Fruit fly (Drosophila melanogaster) whole organism, embryonic: Measurements from ENCODE around the gene CG2617.

Experiments
- Blimp-1 ChIP-seq: fragments of 200-800 bp; sonication (Bioruptor generic); optimal IDR thresholded peaks from 3 replicates; lab custom pipeline; 2018; ENCODE audit warnings: missing biosample characterization, missing genetic modification characterization, mild to moderate bottlenecking, moderate library complexity, missing genetic modification reagents
- CG10147 ChIP-seq: fragments of 200-800 bp; sonication (Bioruptor generic); optimal IDR thresholded peaks from 2 replicates; lab custom pipeline; 2019; ENCODE audit warnings: missing biosample characterization, mild to moderate bottlenecking, missing genetic modification characterization, moderate library complexity
- CG11085 ChIP-seq: fragments of 200-800 bp; sonication (Bioruptor generic); IDR thresholded peaks from 2 replicates; pipeline ENCODE4 v1.3.6; 2022; ENCODE audit warnings: missing biosample characterization, missing genetic modification characterization
- CG11247 ChIP-seq: fragments of 200-800 bp; sonication (Bioruptor generic); IDR thresholded peaks from 2 replicates; pipeline ENCODE4 v1.3.6; 2022; ENCODE audit warnings: missing biosample characterization, missing genetic modification characterization
- CG12104 ChIP-seq: fragments of 200-800 bp; sonication (Bioruptor generic); optimal IDR thresholded peaks from 3 replicates; lab custom pipeline; 2016; ENCODE audit warnings: missing biosample characterization, missing genetic modification characterization
- CG12219 ChIP-seq: fragments of 200-800 bp; sonication (Bioruptor generic); optimal IDR thresholded peaks from 3 replicates; lab custom pipeline; 2018; ENCODE audit warnings: missing biosample characterization, mild to moderate bottlenecking, missing genetic modification characterization
- CG13287 ChIP-seq: fragments of 200-800 bp; sonication (Bioruptor generic); IDR thresholded peaks from 2 replicates; pipeline ENCODE4 v1.3.6; 2022; ENCODE audit warnings: missing biosample characterization, missing genetic modification characterization; ENCODE audit not compliant: partially characterized antibody
- CG13624 ChIP-seq: fragments of 200-800 bp; sonication (Bioruptor generic); optimal IDR thresholded peaks from 2 replicates; lab custom pipeline; 2016; ENCODE audit warnings: missing biosample characterization, missing genetic modification characterization
- CG15696 ChIP-seq: fragments of 200-800 bp; sonication (Bioruptor generic); optimal IDR thresholded peaks from 2 replicates; lab custom pipeline; 2019; ENCODE audit warnings: missing biosample characterization, mild to moderate bottlenecking, missing genetic modification characterization, moderate library complexity
- CG18011 ChIP-seq: fragments of 200-800 bp; sonication (Bioruptor generic); optimal IDR thresholded peaks from 2 replicates; lab custom pipeline; 2017; ENCODE audit warnings: missing biosample characterization, missing genetic modification characterization, mild to moderate bottlenecking, moderate library complexity, missing genotype
- CG1832 ChIP-seq: fragments of 200-800 bp; sonication (Bioruptor generic); optimal IDR thresholded peaks from 2 replicates; lab custom pipeline; 2017; ENCODE audit warnings: missing biosample characterization, mild to moderate bottlenecking, missing genetic modification characterization, inconsistent platforms
- CG2116 ChIP-seq: fragments of 200-800 bp; sonication (Bioruptor generic); optimal IDR thresholded peaks from 3 replicates; lab custom pipeline; 2018; ENCODE audit warnings: missing biosample characterization, mild to moderate bottlenecking, missing genetic modification characterization
- CG2712 ChIP-seq: fragments of 200-800 bp; optimal IDR thresholded peaks from 3 replicates; lab custom pipeline; 2019; ENCODE audit warnings: missing biosample characterization, mild to moderate bottlenecking, missing genetic modification characterization, moderate library complexity
- CG3163 ChIP-seq: fragments of 200-800 bp; sonication (Bioruptor generic); optimal IDR thresholded peaks from 3 replicates; lab custom pipeline; 2016; ENCODE audit warnings: missing biosample characterization, missing genetic modification characterization
- CG32767 ChIP-seq: fragments of 200-800 bp; sonication (Bioruptor generic); IDR thresholded peaks from 2 replicates; pipeline ENCODE4 v1.3.6; 2022; ENCODE audit warnings: missing biosample characterization, missing genetic modification characterization
- CG4730 ChIP-seq: fragments of 200-800 bp; sonication (Bioruptor generic); IDR thresholded peaks from 2 replicates; pipeline ENCODE4 v1.3.6; 2022; ENCODE audit warnings: missing biosample characterization, missing genetic modification characterization
- CG4820 ChIP-seq: fragments of 200-800 bp; sonication (Bioruptor generic); optimal IDR thresholded peaks from 3 replicates; lab custom pipeline; 2016; ENCODE audit warnings: missing biosample characterization, missing genetic modification characterization
- CG7357 ChIP-seq: fragments of 200-800 bp; sonication (Bioruptor generic); IDR thresholded peaks from 3 replicates; pipeline ENCODE4 v1.3.6; 2022; ENCODE audit warnings: missing biosample characterization, missing genetic modification characterization
- CG7745 ChIP-seq: fragments of 200-800 bp; sonication (Bioruptor generic); optimal IDR thresholded peaks from 2 replicates; lab custom pipeline; 2018; ENCODE audit warnings: missing biosample characterization, mild to moderate bottlenecking, missing genetic modification characterization, moderate library complexity
- CG7963 ChIP-seq: fragments of 200-800 bp; sonication (Bioruptor generic); IDR thresholded peaks from 3 replicates; pipeline ENCODE4 v1.3.6; 2022; ENCODE audit warnings: missing biosample characterization, missing genetic modification characterization; ENCODE audit not compliant: partially characterized antibody
- CG8281 ChIP-seq: fragments of 200-800 bp; sonication (Bioruptor generic); optimal IDR thresholded peaks from 2 replicates; lab custom pipeline; 2018; ENCODE audit warnings: missing biosample characterization, mild to moderate bottlenecking, missing genetic modification characterization, moderate library complexity
- CG8765 ChIP-seq: fragments of 200-800 bp; sonication (Bioruptor generic); IDR thresholded peaks from 2 replicates; pipeline ENCODE4 v1.3.6; 2022; ENCODE audit warnings: missing biosample characterization, missing genetic modification characterization
- CG8924 ChIP-seq: fragments of 200-800 bp; optimal IDR thresholded peaks from 3 replicates; lab custom pipeline; 2019; ENCODE audit warnings: missing biosample characterization, mild to moderate bottlenecking, missing genetic modification characterization, moderate library complexity
- CG9817 ChIP-seq: fragments of 200-800 bp; sonication (Bioruptor generic); optimal IDR thresholded peaks from 2 replicates; lab custom pipeline; 2018; ENCODE audit warnings: missing biosample characterization, mild to moderate bottlenecking, missing genetic modification characterization, moderate library complexity
- CG9932 ChIP-seq: fragments of 200-800 bp; sonication (Bioruptor generic); IDR thresholded peaks from 2 replicates; pipeline ENCODE4 v1.3.6; 2022; ENCODE audit warnings: missing biosample characterization, missing genetic modification characterization
- Doc3 ChIP-seq: fragments of 200-800 bp; sonication (Bioruptor generic); IDR thresholded peaks from 3 replicates; pipeline ENCODE4 v1.3.6; 2022; ENCODE audit warnings: missing biosample characterization, missing genetic modification characterization; ENCODE audit not compliant: partially characterized antibody
- Elba2 ChIP-seq: fragments of 200-800 bp; sonication (Bioruptor generic); optimal IDR thresholded peaks from 3 replicates; lab custom pipeline; 2016; ENCODE audit warnings: missing biosample characterization, missing genetic modification characterization
- HLH3B ChIP-seq: fragments of 200-800 bp; sonication (Bioruptor generic); IDR thresholded peaks from 2 replicates; pipeline ENCODE4 v1.3.6; 2022; ENCODE audit warnings: missing biosample characterization, missing genetic modification characterization
- Hmx ChIP-seq: fragments of 200-800 bp; sonication (Bioruptor generic); optimal IDR thresholded peaks from 2 replicates; lab custom pipeline; 2016; ENCODE audit warnings: missing biosample characterization, missing genetic modification characterization
- Mrtf ChIP-seq: fragments of 200-800 bp; sonication (Bioruptor generic); IDR thresholded peaks from 3 replicates; pipeline ENCODE4 v1.3.6; 2022; ENCODE audit warnings: missing biosample characterization, missing genetic modification characterization
- NC2α ChIP-seq: fragments of 200-800 bp; sonication (Bioruptor generic); optimal IDR thresholded peaks from 2 replicates; lab custom pipeline; 2016; ENCODE audit warnings: missing biosample characterization, missing genetic modification characterization
- NK7.1 ChIP-seq: fragments of 200-800 bp; sonication (Bioruptor generic); optimal IDR thresholded peaks from 3 replicates; lab custom pipeline; 2016; ENCODE audit warnings: missing biosample characterization, missing genetic modification characterization
- Vsx1 ChIP-seq: fragments of 200-800 bp; sonication (Bioruptor generic); optimal IDR thresholded peaks from 2 replicates; lab custom pipeline; 2017; ENCODE audit warnings: missing biosample characterization, mild to moderate bottlenecking, missing genetic modification characterization, missing genetic modification reagents
- aop ChIP-seq: fragments of 200-800 bp; sonication (Bioruptor generic); IDR thresholded peaks from 2 replicates; pipeline ENCODE4 v1.3.6; 2022; ENCODE audit warnings: missing biosample characterization, missing genetic modification characterization
- ara ChIP-seq: fragments of 200-800 bp; sonication (Bioruptor generic); IDR thresholded peaks from 2 replicates; pipeline ENCODE4 v1.3.6; 2022; ENCODE audit warnings: missing biosample characterization, missing genetic modification characterization
- cad ChIP-seq: fragments of >200 bp; optimal IDR thresholded peaks from 2 replicates; lab custom pipeline; 2017; ENCODE audit warnings: missing biosample characterization, missing genetic modification characterization
- fd3F ChIP-seq: fragments of 200-800 bp; sonication (Bioruptor generic); optimal IDR thresholded peaks from 2 replicates; lab custom pipeline; 2018; ENCODE audit warnings: missing biosample characterization, mild to moderate bottlenecking, missing genetic modification characterization, moderate library complexity
- her ChIP-seq: fragments of 200-800 bp; sonication (Bioruptor generic); optimal IDR thresholded peaks from 2 replicates; lab custom pipeline; 2016; ENCODE audit warnings: missing biosample characterization, missing genetic modification characterization
- ind ChIP-seq: fragments of 200-800 bp; sonication (Bioruptor generic); optimal IDR thresholded peaks from 3 replicates; lab custom pipeline; 2016; ENCODE audit warnings: missing biosample characterization, missing genetic modification characterization
- inv ChIP-seq: fragments of 200-800 bp; sonication (Bioruptor generic); IDR thresholded peaks from 2 replicates; pipeline ENCODE4 v1.3.6; 2022; ENCODE audit warnings: missing biosample characterization, missing genetic modification characterization; ENCODE audit not compliant: partially characterized antibody
- jigr1 ChIP-seq: fragments of 200-800 bp; sonication (Bioruptor generic); IDR thresholded peaks from 3 replicates; pipeline ENCODE4 v1.3.6; 2022; ENCODE audit warnings: missing biosample characterization, missing genetic modification characterization
- mirr ChIP-seq: fragments of 200-800 bp; sonication (Bioruptor generic); optimal IDR thresholded peaks from 3 replicates; lab custom pipeline; 2018; ENCODE audit warnings: missing biosample characterization, mild to moderate bottlenecking, missing genetic modification characterization
- pho ChIP-seq: fragments of 200-800 bp; sonication (Bioruptor generic); optimal IDR thresholded peaks from 2 replicates; lab custom pipeline; 2016; ENCODE audit warnings: missing biosample characterization, missing genetic modification characterization
- pum ChIP-seq: fragments of 200-800 bp; sonication (Bioruptor generic); optimal IDR thresholded peaks from 2 replicates; lab custom pipeline; 2016; ENCODE audit warnings: missing biosample characterization, missing genetic modification characterization
- rib ChIP-seq: fragments of 200-800 bp; sonication (Bioruptor generic); IDR thresholded peaks from 2 replicates; pipeline ENCODE4 v1.3.6; 2022; ENCODE audit warnings: missing biosample characterization, missing genetic modification characterization
- sc ChIP-seq, 3 experiments: fragments of >200 bp in 2 of 3; fragments of 200-800 bp in 1 of 3; sonication (Bioruptor generic) in 1 of 3; optimal IDR thresholded peaks; 2 replicates in 2 of 3; 3 replicates in 1 of 3; lab custom pipeline; 2017; ENCODE audit warnings: mild to moderate bottlenecking in 1 of 3, missing biosample characterization in 1 of 3, missing genetic modification characterization in 1 of 3, missing genetic modification reagents in 1 of 3
- sens-2 ChIP-seq: fragments of 200-800 bp; sonication (Bioruptor generic); IDR thresholded peaks from 2 replicates; pipeline ENCODE4 v1.3.6; 2022; ENCODE audit warnings: missing biosample characterization, missing genetic modification characterization
- sim ChIP-seq: fragments of 200-800 bp; sonication (Bioruptor generic); IDR thresholded peaks from 2 replicates; pipeline ENCODE4 v1.3.6; 2022; ENCODE audit warnings: missing biosample characterization, missing genetic modification characterization
- tap ChIP-seq: fragments of 200-800 bp; optimal IDR thresholded peaks from 3 replicates; lab custom pipeline; 2019; ENCODE audit warnings: missing biosample characterization, mild to moderate bottlenecking, missing genetic modification characterization, moderate library complexity
- twi ChIP-seq: fragments of 200-800 bp; optimal IDR thresholded peaks from 2 replicates; lab custom pipeline; 2019; ENCODE audit warnings: missing biosample characterization, mild to moderate bottlenecking, missing genetic modification characterization, moderate library complexity
- tx ChIP-seq: fragments of 200-800 bp; sonication (Bioruptor generic); optimal IDR thresholded peaks from 2 replicates; lab custom pipeline; 2016; ENCODE audit warnings: missing biosample characterization, missing genetic modification characterization
- unpg ChIP-seq: fragments of 200-800 bp; sonication (Bioruptor generic); optimal IDR thresholded peaks from 3 replicates; lab custom pipeline; 2018; ENCODE audit warnings: missing biosample characterization, mild to moderate bottlenecking, missing genetic modification characterization, moderate library complexity

The CG2617 gene

dm6 chr2L:20675875-20676274, 6.3 kb upstream of the CG2617 start, which contains the start of the genes CG31678 and IKKepsilon (continued):
- TF ChIP-seq CG4730 (GFP tag; lab: Robert Waterston, UW) (no peak), pum (GFP tag; lab: Kevin White, UChicago) (no peak), CG13624 (GFP tag; lab: Kevin White, UChicago) (no peak), CG11085 (GFP tag; lab: Robert Waterston, UW) (no peak), tap (tag; lab: Kevin White, UChicago) (no peak), CG3163 (GFP tag; lab: Kevin White, UChicago) (no peak), sim (GFP tag; lab: Robert Waterston, UW) (no peak), twi (tag; lab: Kevin White, UChicago) (no peak), cad (GFP tag; lab: Kevin White, UChicago) (no peak), CG18011 (GFP tag; lab: Kevin White, UChicago) (no peak), CG10147 (GFP tag; lab: Kevin White, UChicago) (peak; percentile 29), CG4820 (GFP tag; lab: Kevin White, UChicago) (no peak), CG9817 (tag; lab: Kevin White, UChicago) (no peak), CG9932 (GFP tag; lab: Robert Waterston, UW) (peak; percentile 76), aop (no peak), sc (optimal IDR thresholded peaks at IDR 0.05; lab: Kevin White, UChicago) (no peak), sc (GFP tag; optimal IDR thresholded peaks at IDR 0.05; lab: Kevin White, UChicago) (no peak), Vsx1 (GFP tag; lab: Kevin White, UChicago) (no peak), NC2α (GFP tag; lab: Kevin White, UChicago) (no peak), CG13287 (GFP tag; lab: Robert Waterston, UW) (peak; percentile 96), CG15696 (no peak), CG11247 (no peak), CG8765 (GFP tag; lab: Robert Waterston, UW) (no peak), CG7745 (tag; lab: Kevin White, UChicago) (no peak), ind (GFP tag; lab: Kevin White, UChicago) (peak; percentile 47), CG8924 (tag; lab: Kevin White, UChicago) (peak; percentile 39), NK7.1 (GFP tag; lab: Kevin White, UChicago) (no peak), Blimp-1 (no peak), CG7963 (GFP tag; lab: Robert Waterston, UW) (peak; percentile 87), CG1832 (no peak), Doc3 (peak; percentile 74), tx (GFP tag; lab: Kevin White, UChicago) (no peak), mirr (GFP tag; lab: Kevin White, UChicago) (no peak), Elba2 (GFP tag; lab: Kevin White, UChicago) (no peak), her (no peak), CG8281 (tag; lab: Kevin White, UChicago) (no peak), jigr1 (GFP tag; lab: Robert Waterston, UW) (no peak), sens-2 (no peak), CG12104 (no peak), unpg (GFP tag; lab: Kevin White, UChicago) (peak; percentile 35), Hmx (GFP tag; lab: Kevin White, UChicago) (no peak), CG7357 (GFP tag; lab: Robert Waterston, UW) (no peak), CG32767 (GFP tag; lab: Robert Waterston, UW) (no peak), inv (peak; percentile 88), fd3F (GFP tag; lab: Kevin White, UChicago) (peak; percentile 15), CG2712 (tag; lab: Kevin White, UChicago) (peak; percentile 58), Mrtf (GFP tag; lab: Robert Waterston, UW) (no peak), ara (GFP tag; lab: Robert Waterston, UW) (no peak), CG12219 (GFP tag; lab: Kevin White, UChicago) (no peak), HLH3B (GFP tag; lab: Robert Waterston, UW) (no peak), rib (GFP tag; lab: Robert Waterston, UW) (no peak), CG2116 (peak; percentile 86), pho (no peak)
